Fruit fly (Drosophila melanogaster): ENCODE data around the gene Eig71Eh.
A peak's percentile ranks its signal among the peaks of the same experiment; 100 is the strongest.

Gene Eig71Eh

DNA sequence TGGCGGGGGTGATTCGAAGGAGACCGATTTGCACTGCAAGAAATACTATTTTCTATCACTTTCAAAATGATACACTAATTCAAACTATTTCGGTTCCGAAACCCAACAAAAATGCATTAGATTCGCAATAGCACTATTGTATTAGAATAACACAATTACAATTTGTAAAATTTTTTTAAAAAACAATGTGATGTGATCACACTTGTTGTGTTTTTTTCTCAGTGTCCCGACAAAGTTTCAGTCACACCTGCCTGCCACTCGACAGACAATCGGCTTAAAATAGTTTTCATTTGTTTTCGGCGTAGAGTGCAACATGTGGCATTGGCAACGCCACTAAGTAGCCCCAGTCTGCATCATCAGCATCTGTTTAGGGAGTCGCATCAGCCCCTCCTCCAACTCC is 15.9 kb upstream of the Eig71Eh start (continued):
- TF ChIP-seq CG9876 (GFP tag; optimal IDR thresholded peaks at IDR 0.05) (no peak), CG16779 (GFP tag; IDR thresholded peaks at IDR 0.05) (no peak), Ets97D (GFP tag; optimal IDR thresholded peaks at IDR 0.05) (no peak), Sox102F (GFP tag; optimal IDR thresholded peaks at IDR 0.05) (peak; percentile 67), CG10267 (tag; optimal IDR thresholded peaks at IDR 0.05) (peak; percentile 81), knrl (GFP tag; IDR thresholded peaks at IDR 0.05; ENCODE audit: partially characterized antibody) (no peak), inv (GFP tag; IDR thresholded peaks at IDR 0.05; ENCODE audit: partially characterized antibody) (no peak), BtbVII (GFP tag; optimal IDR thresholded peaks at IDR 0.05) (no peak), CG3726 (GFP tag; IDR thresholded peaks at IDR 0.05) (no peak), gcm2 (GFP tag; optimal IDR thresholded peaks at IDR 0.05) (no peak), CG9797 (GFP tag; optimal IDR thresholded peaks at IDR 0.05) (no peak), unc-4 (GFP tag; IDR thresholded peaks at IDR 0.05; ENCODE audit: partially characterized antibody) (no peak), ato (GFP tag; IDR thresholded peaks at IDR 0.05; ENCODE audit: partially characterized antibody) (no peak), tgo (GFP tag; IDR thresholded peaks at IDR 0.05) (no peak; the same call in 2 of the 3 replicates), kah (GFP tag; optimal IDR thresholded peaks at IDR 0.05) (peak; percentile 91), CG12219 (GFP tag; optimal IDR thresholded peaks at IDR 0.05) (peak; percentile 55), caup (GFP tag; optimal IDR thresholded peaks at IDR 0.05; ENCODE audit: severe bottlenecking) (no peak), Antp (GFP tag; optimal IDR thresholded peaks at IDR 0.05) (peak; percentile 40), CG7963 (GFP tag; IDR thresholded peaks at IDR 0.05; ENCODE audit: partially characterized antibody) (no peak), ranshi (GFP tag; IDR thresholded peaks at IDR 0.05) (peak; percentile 12; the same call in 1 of the 2 replicates), CG34422 (GFP tag; IDR thresholded peaks at IDR 0.05) (peak; percentile 43; the same call in 1 of the 3 replicates), Fer2 (tag; optimal IDR thresholded peaks at IDR 0.05) (no peak), CG32772 (GFP tag; IDR thresholded peaks at IDR 0.05) (peak; percentile 50; the same call in 1 of the 2 replicates), stwl (tag; optimal IDR thresholded peaks at IDR 0.05) (peak; percentile 44), sna (GFP tag; IDR thresholded peaks at IDR 0.05; ENCODE audit: partially characterized antibody) (no peak), Rfx (GFP tag; IDR thresholded peaks at IDR 0.05) (no peak), Lim3 (GFP tag; IDR thresholded peaks at IDR 0.05) (no peak), mam (GFP tag; optimal IDR thresholded peaks at IDR 0.05) (peak; percentile 11), CG1024 (GFP tag; IDR thresholded peaks at IDR 0.05) (peak; percentile 42), CG11504 (tag; optimal IDR thresholded peaks at IDR 0.05) (peak; percentile 60), CG17385 (GFP tag; optimal IDR thresholded peaks at IDR 0.05) (peak; percentile 25), jigr1 (GFP tag; IDR thresholded peaks at IDR 0.05) (no peak), ase (GFP tag; IDR thresholded peaks at IDR 0.05) (peak; percentile 25; the same call in 1 of the 3 replicates), CG15601 (tag; optimal IDR thresholded peaks at IDR 0.05) (peak; percentile 81), repo (GFP tag; optimal IDR thresholded peaks at IDR 0.05) (peak; percentile 26), unpg (GFP tag; optimal IDR thresholded peaks at IDR 0.05) (peak; percentile 80), CG3163 (GFP tag; optimal IDR thresholded peaks at IDR 0.05) (no peak), ATbp (GFP tag; optimal IDR thresholded peaks at IDR 0.05) (peak; percentile 50), maf-S (GFP tag; optimal IDR thresholded peaks at IDR 0.05) (no peak), sens (GFP tag) (peak; percentile 99), CG13123 (GFP tag; optimal IDR thresholded peaks at IDR 0.05) (peak; percentile 17), CG43689 (GFP tag; IDR thresholded peaks at IDR 0.05) (no peak), CG30020 (tag; optimal IDR thresholded peaks at IDR 0.05) (peak; percentile 17), CG4854 (GFP tag; optimal IDR thresholded peaks at IDR 0.05) (peak; percentile 38), usp (GFP tag; optimal IDR thresholded peaks at IDR 0.05) (no peak), chif (GFP tag; optimal IDR thresholded peaks at IDR 0.05) (peak; percentile 63 to 88), Opbp (GFP tag; IDR thresholded peaks at IDR 0.05; ENCODE audit: partially characterized antibody) (no peak), ems (GFP tag; optimal IDR thresholded peaks at IDR 0.05) (peak; percentile 28), CG9817 (tag; optimal IDR thresholded peaks at IDR 0.05) (no peak), CG6175 (GFP tag; IDR thresholded peaks at IDR 0.05) (no peak), bbx (GFP tag; IDR thresholded peaks at IDR 0.05; ENCODE audit: partially characterized antibody) (no peak)

All from whole organism, embryonic.